Fruit fly (Drosophila melanogaster) whole organism, prepupa: ENCODE data around the gene CG11149.

ENCODE experiments used
- CG10631 ChIP-seq: fragments of 200-800 bp; sonication (Bioruptor generic); optimal IDR thresholded peaks from 2 replicates; lab custom pipeline; 2016; ENCODE audit warnings: missing biosample characterization, missing genetic modification characterization
- CG11762 ChIP-seq: fragments of 200-800 bp; sonication (Bioruptor generic); optimal IDR thresholded peaks from 3 replicates; lab custom pipeline; 2016; ENCODE audit warnings: missing biosample characterization, missing genetic modification characterization; ENCODE audit not compliant: insufficient read depth
- CG15336 ChIP-seq: fragments of 200-800 bp; sonication (Bioruptor generic); IDR thresholded peaks from 2 replicates; pipeline ENCODE4 v1.3.6; 2022; ENCODE audit warnings: missing biosample characterization, missing genetic modification characterization
- CG1621 ChIP-seq: fragments of 200-800 bp; sonication (Bioruptor generic); optimal IDR thresholded peaks from 3 replicates; lab custom pipeline; 2018; ENCODE audit warnings: missing biosample characterization, mild to moderate bottlenecking, missing genetic modification characterization
- CG16779 ChIP-seq: fragments of 200-800 bp; sonication (Bioruptor generic); optimal IDR thresholded peaks from 3 replicates; lab custom pipeline; 2017; ENCODE audit warnings: missing biosample characterization, mild to moderate bottlenecking, missing genetic modification characterization
- CG3032 ChIP-seq: fragments of 200-800 bp; optimal IDR thresholded peaks from 2 replicates; lab custom pipeline; 2019; ENCODE audit warnings: missing biosample characterization, mild to moderate bottlenecking, missing genetic modification characterization, moderate library complexity
- CG31627 ChIP-seq: fragments of 200-800 bp; sonication (Bioruptor generic); optimal IDR thresholded peaks from 3 replicates; lab custom pipeline; 2016; ENCODE audit warnings: missing biosample characterization, missing genetic modification characterization
- CG32006 ChIP-seq: fragments of 200-800 bp; sonication (Bioruptor generic); optimal IDR thresholded peaks from 3 replicates; lab custom pipeline; 2017; ENCODE audit warnings: missing biosample characterization, mild to moderate bottlenecking, missing genetic modification characterization
- CG3919 ChIP-seq: fragments of 200-800 bp; sonication (Bioruptor generic); optimal IDR thresholded peaks from 3 replicates; lab custom pipeline; 2016; ENCODE audit warnings: missing biosample characterization, missing genetic modification characterization
- CG4318 ChIP-seq: fragments of 200-800 bp; sonication (Bioruptor generic); optimal IDR thresholded peaks from 3 replicates; lab custom pipeline; 2017; ENCODE audit warnings: missing biosample characterization, mild to moderate bottlenecking, missing genetic modification characterization
- CG6276 ChIP-seq: fragments of 200-800 bp; sonication (Bioruptor generic); optimal IDR thresholded peaks from 2 replicates; lab custom pipeline; 2017; ENCODE audit warnings: missing biosample characterization, mild to moderate bottlenecking, missing genetic modification characterization
- CG6792 ChIP-seq: fragments of 200-800 bp; sonication (Bioruptor generic); optimal IDR thresholded peaks from 3 replicates; lab custom pipeline; 2016; ENCODE audit warnings: missing biosample characterization, missing genetic modification characterization
- CG8119 ChIP-seq: fragments of 200-800 bp; sonication (Bioruptor generic); IDR thresholded peaks from 3 replicates; pipeline ENCODE4 v1.3.6; 2022; ENCODE audit warnings: missing biosample characterization, missing genetic modification characterization
- CG8319 ChIP-seq: fragments of 200-800 bp; sonication (Bioruptor generic); optimal IDR thresholded peaks from 3 replicates; lab custom pipeline; 2016; ENCODE audit warnings: missing biosample characterization, missing genetic modification characterization
- CG9139 ChIP-seq: fragments of 200-800 bp; sonication (Bioruptor generic); optimal IDR thresholded peaks from 3 replicates; lab custom pipeline; 2017; ENCODE audit warnings: missing biosample characterization, mild to moderate bottlenecking, missing genetic modification characterization
- Eip75B ChIP-seq: fragments of 200-800 bp; sonication (Bioruptor generic); optimal IDR thresholded peaks from 3 replicates; lab custom pipeline; 2016; ENCODE audit warnings: missing biosample characterization, missing genetic modification characterization
- Eip78C ChIP-seq: fragments of 200-800 bp; sonication (Bioruptor generic); peaks from one replicate; lab custom pipeline; 2016; ENCODE audit warnings: missing biosample characterization, missing genetic modification characterization
- Eip93F ChIP-seq: fragments of 200-800 bp; sonication (Bioruptor generic); optimal IDR thresholded peaks from 2 replicates; lab custom pipeline; 2016; ENCODE audit warnings: missing biosample characterization, mild to moderate bottlenecking, missing genetic modification characterization
- Ets21C ChIP-seq: fragments of 200-800 bp; sonication (Bioruptor generic); optimal IDR thresholded peaks from 3 replicates; lab custom pipeline; 2016; ENCODE audit warnings: missing biosample characterization, missing genetic modification characterization
- Gug ChIP-seq: fragments of 200-800 bp; sonication (Bioruptor generic); IDR thresholded peaks from 2 replicates; pipeline ENCODE4 v1.3.6; 2022; ENCODE audit warnings: missing biosample characterization, missing genetic modification characterization
- Hr38 ChIP-seq: sonication (Bioruptor generic); optimal IDR thresholded peaks from 2 replicates; lab custom pipeline; 2016; ENCODE audit warnings: missing biosample characterization, missing genetic modification characterization
- Hr39 ChIP-seq: fragments of 200-800 bp; sonication (Bioruptor generic); optimal IDR thresholded peaks from 2 replicates; lab custom pipeline; 2016; ENCODE audit warnings: missing biosample characterization, missing genetic modification characterization
- Hr4 ChIP-seq: fragments of 200-800 bp; sonication (Bioruptor generic); optimal IDR thresholded peaks from 3 replicates; lab custom pipeline; 2016; ENCODE audit warnings: missing biosample characterization, missing genetic modification characterization
- Lpt ChIP-seq: fragments of 200-800 bp; sonication (Bioruptor generic); optimal IDR thresholded peaks from 3 replicates; lab custom pipeline; 2016; ENCODE audit warnings: missing biosample characterization, missing genetic modification characterization
- Met ChIP-seq: fragments of 200-800 bp; sonication (Bioruptor generic); optimal IDR thresholded peaks from 3 replicates; lab custom pipeline; 2016; ENCODE audit warnings: missing biosample characterization, missing genetic modification characterization
- OdsH ChIP-seq: fragments of 200-800 bp; sonication (Bioruptor generic); optimal IDR thresholded peaks from 3 replicates; lab custom pipeline; 2016; ENCODE audit warnings: missing biosample characterization, missing genetic modification characterization
- Sox102F ChIP-seq: fragments of 200-800 bp; sonication (Bioruptor generic); optimal IDR thresholded peaks from 2 replicates; lab custom pipeline; 2016; ENCODE audit warnings: missing biosample characterization, mild to moderate bottlenecking, missing genetic modification characterization
- achi ChIP-seq: fragments of 200-800 bp; sonication (Bioruptor generic); optimal IDR thresholded peaks from 3 replicates; lab custom pipeline; 2016; ENCODE audit warnings: missing biosample characterization, missing genetic modification characterization
- acj6 ChIP-seq: fragments of 200-800 bp; sonication (Bioruptor generic); optimal IDR thresholded peaks from 3 replicates; lab custom pipeline; 2016; ENCODE audit warnings: missing biosample characterization, missing genetic modification characterization
- dsx ChIP-seq: fragments of 200-800 bp; optimal IDR thresholded peaks from 3 replicates; lab custom pipeline; 2019; ENCODE audit warnings: missing biosample characterization, mild to moderate bottlenecking, missing genetic modification characterization, moderate library complexity; ENCODE audit not compliant: poor library complexity, severe bottlenecking
- eg ChIP-seq: fragments of 200-800 bp; sonication (Bioruptor generic); IDR thresholded peaks from 3 replicates; pipeline ENCODE4 v1.3.6; 2022; ENCODE audit warnings: missing biosample characterization, missing genetic modification characterization
- esn ChIP-seq: fragments of 200-800 bp; sonication (Bioruptor generic); optimal IDR thresholded peaks from 2 replicates; lab custom pipeline; 2016; ENCODE audit warnings: missing biosample characterization, mild to moderate bottlenecking, missing genetic modification characterization, moderate library complexity
- fd59A ChIP-seq: fragments of 200-800 bp; sonication (Bioruptor generic); optimal IDR thresholded peaks from 2 replicates; lab custom pipeline; 2017; ENCODE audit warnings: missing biosample characterization, mild to moderate bottlenecking, missing genetic modification characterization, missing genetic modification reagents
- fd85E ChIP-seq: fragments of 200-800 bp; sonication (Bioruptor generic); optimal IDR thresholded peaks from 3 replicates; lab custom pipeline; 2016; ENCODE audit warnings: missing biosample characterization, missing genetic modification characterization
- net ChIP-seq: fragments of 200-800 bp; sonication (Bioruptor generic); optimal IDR thresholded peaks from 3 replicates; lab custom pipeline; 2016; ENCODE audit warnings: missing biosample characterization, missing genetic modification characterization
- pdm3 ChIP-seq: fragments of 200-800 bp; sonication (Bioruptor generic); optimal IDR thresholded peaks from 3 replicates; lab custom pipeline; 2016; ENCODE audit warnings: missing biosample characterization, missing genetic modification characterization
- salr ChIP-seq, 2 experiments: fragments of 200-800 bp; sonication (Bioruptor generic); optimal IDR thresholded peaks; 3 replicates each; lab custom pipeline; 2016 to 2018; ENCODE audit warnings: missing biosample characterization in 2 of 2, missing genetic modification characterization in 2 of 2, mild to moderate bottlenecking in 1 of 2
- spab ChIP-seq: fragments of 200-800 bp; sonication (Bioruptor generic); optimal IDR thresholded peaks from 2 replicates; lab custom pipeline; 2017; ENCODE audit warnings: missing biosample characterization, mild to moderate bottlenecking, missing genetic modification characterization, missing genetic modification reagents
- ss ChIP-seq, 2 experiments: fragments of 200-800 bp; sonication (Bioruptor generic); optimal IDR thresholded peaks; 2 replicates in 1 of 2; 3 replicates in 1 of 2; lab custom pipeline; 2017 to 2018; ENCODE audit warnings: mild to moderate bottlenecking in 2 of 2, missing biosample characterization in 2 of 2, missing genetic modification characterization in 2 of 2, moderate library complexity in 1 of 2
- svp ChIP-seq: fragments of 200-800 bp; sonication (Bioruptor generic); peaks from one replicate; lab custom pipeline; 2016; ENCODE audit warnings: missing biosample characterization, missing genetic modification characterization
- topi ChIP-seq: fragments of 200-800 bp; sonication (Bioruptor generic); optimal IDR thresholded peaks from 3 replicates; lab custom pipeline; 2016; ENCODE audit warnings: missing biosample characterization, missing genetic modification characterization
- vri ChIP-seq: fragments of 200-800 bp; sonication (Bioruptor generic); optimal IDR thresholded peaks from 3 replicates; lab custom pipeline; 2016; ENCODE audit warnings: missing biosample characterization, mild to moderate bottlenecking, missing genetic modification characterization

CG11149 gene

DNA sequence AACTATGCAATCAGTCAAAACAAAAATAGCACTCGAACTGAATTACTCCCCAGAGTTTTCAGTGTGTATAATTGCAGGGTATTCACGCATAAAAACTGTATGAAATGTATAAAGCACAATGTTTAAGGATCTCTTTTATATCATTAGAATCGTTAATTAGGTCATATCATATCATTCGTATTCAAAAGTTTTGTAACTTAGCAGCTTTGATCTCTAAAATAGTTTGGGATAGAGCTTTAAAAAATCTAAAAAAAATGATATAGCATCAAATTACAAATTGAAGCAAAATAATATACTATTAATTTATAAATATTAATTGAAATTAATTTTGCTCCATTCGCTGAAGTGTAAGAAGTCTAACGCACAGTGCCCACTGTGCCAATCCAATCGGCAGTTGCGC is 9.7 kb upstream of the CG11149 start:
- TF ChIP-seq CG32006 (GFP tag; lab: Kevin White, UChicago) (peak; percentile 64), spab (GFP tag; lab: Kevin White, UChicago) (peak; percentile 11), Hr4 (GFP tag; lab: Kevin White, UChicago) (peak; percentile 41), eg (GFP tag; lab: Robert Waterston, UW) (no peak), OdsH (GFP tag; lab: Kevin White, UChicago) (peak; percentile 36), CG4318 (GFP tag; lab: Kevin White, UChicago) (peak; percentile 51), CG15336 (no peak), acj6 (GFP tag; lab: Kevin White, UChicago) (peak; percentile 40), Sox102F (GFP tag; lab: Kevin White, UChicago) (no peak), Eip78C (GFP tag; lab: Kevin White, UChicago) (peak; percentile 64), CG1621 (tag; lab: Kevin White, UChicago) (no peak), salr (GFP tag; optimal IDR thresholded peaks at IDR 0.05; lab: Kevin White, UChicago) (peak in 1 of 2 experiments; percentile 52), CG10631 (GFP tag; lab: Kevin White, UChicago) (peak; percentile 38), net (peak; percentile 11), achi (GFP tag; lab: Kevin White, UChicago) (peak; percentile 30), CG3032 (peak; percentile 3), CG3919 (GFP tag; lab: Kevin White, UChicago) (peak; percentile 19), ss (GFP tag; optimal IDR thresholded peaks at IDR 0.05; lab: Kevin White, UChicago) (no peak), svp (GFP tag; lab: Kevin White, UChicago) (peak; percentile 56), pdm3 (peak; percentile 7), esn (GFP tag; lab: Kevin White, UChicago) (no peak), CG8119 (peak; percentile 53; the same call in 2 of the 3 replicates), CG6276 (GFP tag; lab: Kevin White, UChicago) (peak; percentile 54)

DNA sequence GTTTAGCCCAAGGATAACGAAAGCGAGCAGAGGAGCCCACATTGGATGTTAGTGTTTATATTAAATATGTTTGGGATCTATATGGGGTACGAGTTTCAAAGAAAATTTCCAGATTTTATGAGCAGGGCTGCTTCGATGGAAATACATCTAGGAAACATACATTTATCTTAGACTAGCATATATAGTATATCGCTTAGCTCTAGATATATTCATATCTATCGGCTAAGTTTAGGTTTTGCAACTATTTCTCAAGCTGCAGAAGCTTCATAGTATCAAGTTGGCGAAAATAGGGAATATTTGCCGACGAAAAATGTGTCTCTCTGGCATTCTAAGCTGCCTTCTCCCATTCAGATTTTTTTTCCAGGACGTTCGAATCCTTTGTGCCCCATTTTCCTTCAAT is 8.0 kb upstream of the CG11149 start, which contains the start of gene CG14006:
Gene CG14006 (minus strand): TSS at position 101 of the 400 bp plus-strand sequence.
- TF ChIP-seq CG6792 (no peak), CG16779 (no peak), Hr38 (GFP tag; lab: Kevin White, UChicago) (no peak), CG11762 (GFP tag; lab: Kevin White, UChicago) (no peak), Hr39 (GFP tag; lab: Kevin White, UChicago) (no peak), Eip93F (GFP tag; lab: Kevin White, UChicago) (no peak), eg (GFP tag; lab: Robert Waterston, UW) (no peak), pdm3 (no peak), achi (GFP tag; lab: Kevin White, UChicago) (no peak), CG4318 (GFP tag; lab: Kevin White, UChicago) (no peak), Lpt (GFP tag; lab: Kevin White, UChicago) (no peak)

- TF ChIP-seq Eip78C (GFP tag; lab: Kevin White, UChicago) = peak; percentile 61
- no peak for TF ChIP-seq esn (GFP tag; lab: Kevin White, UChicago)
- TF ChIP-seq svp (GFP tag; lab: Kevin White, UChicago) = peak; percentile 44
Observed at dm6 chr2L:5726049-5726448, 5.3 kb upstream of the CG11149 start.

dm6 chr2L:5724521-5725023 is 3.9 kb upstream of the CG11149 start, which contains the start of gene CG11030:
TSS of gene CG11030 (plus strand) at chr2L:5724656.
- TF ChIP-seq CG8319 (GFP tag; lab: Kevin White, UChicago) = no peak
- no peak for TF ChIP-seq Gug (GFP tag; lab: Robert Waterston, UW)
- no peak for TF ChIP-seq topi (GFP tag; lab: Kevin White, UChicago)
- TF ChIP-seq net = no peak
- no peak for TF ChIP-seq fd59A (GFP tag; lab: Kevin White, UChicago)
- no peak for TF ChIP-seq OdsH (GFP tag; lab: Kevin White, UChicago)
- TF ChIP-seq CG6792 = no peak
- peak; percentile 56 for TF ChIP-seq svp (GFP tag; lab: Kevin White, UChicago)
- no peak for TF ChIP-seq Sox102F (GFP tag; lab: Kevin White, UChicago)
- peak; percentile 38 for TF ChIP-seq Eip78C (GFP tag; lab: Kevin White, UChicago)
- TF ChIP-seq ss (GFP tag; optimal IDR thresholded peaks at IDR 0.05; lab: Kevin White, UChicago) = peak in 1 of 2 experiments; percentile 58
- no peak for TF ChIP-seq CG4318 (GFP tag; lab: Kevin White, UChicago)
- no peak for TF ChIP-seq Ets21C (GFP tag; lab: Kevin White, UChicago)
- TF ChIP-seq Eip75B (GFP tag; lab: Kevin White, UChicago) = no peak
- no peak for TF ChIP-seq CG3032
- TF ChIP-seq fd85E = no peak
- TF ChIP-seq CG1621 (tag; lab: Kevin White, UChicago) = peak; percentile 42
- no peak for TF ChIP-seq esn (GFP tag; lab: Kevin White, UChicago)
- no peak for TF ChIP-seq vri (GFP tag; lab: Kevin White, UChicago)
- TF ChIP-seq CG6276 (GFP tag; lab: Kevin White, UChicago) = no peak
- TF ChIP-seq acj6 (GFP tag; lab: Kevin White, UChicago) = no peak
- 0 out of 3 replicates have a peak, but pooled peaks have one; percentile 9 for TF ChIP-seq eg (GFP tag; lab: Robert Waterston, UW)
- no peak for TF ChIP-seq CG31627 (GFP tag; lab: Kevin White, UChicago)
- no peak for TF ChIP-seq CG15336
- no peak for TF ChIP-seq CG9139 (GFP tag; lab: Kevin White, UChicago)
- no peak for TF ChIP-seq dsx
- TF ChIP-seq Met (GFP tag; lab: Kevin White, UChicago) = no peak
- TF ChIP-seq CG3919 (GFP tag; lab: Kevin White, UChicago) = no peak
